Worm (Caenorhabditis elegans): ENCODE measurements around the gene aqp-11.
A peak's percentile ranks its signal among the peaks of the same experiment; 100 is the strongest.

aqp-11 gene

ce11 chrIII:13721944-13722343 is 48.9 kb downstream of the aqp-11 start:
- TF ChIP-seq elt-1 (tag; optimal IDR thresholded peaks at IDR 0.05; ENCODE audit: borderline replicate concordance, insufficient read depth) (no peak), blmp-1 (tag; optimal IDR thresholded peaks at IDR 0.05) (no peak), snpc-4 (tag; optimal IDR thresholded peaks at IDR 0.05) (no peak), elt-3 (tag; optimal IDR thresholded peaks at IDR 0.05) (no peak), unc-39 (tag; optimal IDR thresholded peaks at IDR 0.05) (no peak), unc-62 (GFP tag; optimal IDR thresholded peaks at IDR 0.05) (no peak), nhr-28 (tag; optimal IDR thresholded peaks at IDR 0.05) (no peak), flh-1 (GFP tag; optimal IDR thresholded peaks at IDR 0.05) (no peak), bed-3 (GFP tag; optimal IDR thresholded peaks at IDR 0.05) (no peak)

ce11 chrIII:13722387-13723122 is 49.5 kb downstream of the aqp-11 start:
- TF ChIP-seq sem-2 (GFP tag; optimal IDR thresholded peaks at IDR 0.05) = peak; percentile 18
- no peak for TF ChIP-seq snpc-4 (tag; optimal IDR thresholded peaks at IDR 0.05)

Data from whole organism, mixed stage, embryonic.